Fruit fly (Drosophila melanogaster) whole organism, pupa: ENCODE data around the gene CG11000.

Source experiments
- CG10348 ChIP-seq: fragments of 200-800 bp; sonication (Bioruptor generic); IDR thresholded peaks from 2 replicates; pipeline ENCODE4 v1.3.6; 2022; ENCODE audit warnings: missing biosample characterization, missing genetic modification characterization
- CG12605 ChIP-seq: fragments of 200-800 bp; sonication (Bioruptor generic); IDR thresholded peaks from 2 replicates; pipeline ENCODE4 v1.3.6; 2022; ENCODE audit warnings: missing biosample characterization, missing genetic modification characterization
- CG13204 ChIP-seq: fragments of 200-800 bp; sonication (Bioruptor generic); optimal IDR thresholded peaks from 2 replicates; lab custom pipeline; 2018; ENCODE audit warnings: missing biosample characterization, mild to moderate bottlenecking, missing genetic modification characterization, moderate library complexity
- CG17806 ChIP-seq: fragments of 200-800 bp; sonication (Bioruptor generic); optimal IDR thresholded peaks from 2 replicates; lab custom pipeline; 2018; ENCODE audit warnings: missing biosample characterization, mild to moderate bottlenecking, missing genetic modification characterization, moderate library complexity
- CG32121 ChIP-seq: fragments of 200-800 bp; sonication (Bioruptor generic); IDR thresholded peaks from 2 replicates; pipeline ENCODE4 v1.3.6; 2022; ENCODE audit warnings: missing biosample characterization, missing genetic modification characterization
- CG34367 ChIP-seq: fragments of 200-800 bp; sonication (Bioruptor generic); optimal IDR thresholded peaks from 2 replicates; lab custom pipeline; 2018; ENCODE audit warnings: missing biosample characterization, mild to moderate bottlenecking, missing genetic modification characterization
- EcR ChIP-seq: fragments of 200-800 bp; sonication (Bioruptor generic); optimal IDR thresholded peaks from 3 replicates; lab custom pipeline; 2019; ENCODE audit warnings: missing biosample characterization, missing genetic modification characterization, mild to moderate bottlenecking, moderate library complexity, missing genetic modification reagents
- Ets98B ChIP-seq: fragments of 200-800 bp; sonication (Bioruptor generic); IDR thresholded peaks from 2 replicates; pipeline ENCODE4 v1.3.6; 2022; ENCODE audit warnings: missing biosample characterization, missing genetic modification characterization
- Pif1A ChIP-seq: fragments of 200-800 bp; sonication (Bioruptor generic); optimal IDR thresholded peaks from 3 replicates; lab custom pipeline; 2016; ENCODE audit warnings: missing biosample characterization, missing genetic modification characterization
- Pif1B ChIP-seq: fragments of 200-800 bp; sonication (Bioruptor generic); optimal IDR thresholded peaks from 3 replicates; lab custom pipeline; 2016; ENCODE audit warnings: missing biosample characterization, missing genetic modification characterization
- Snoo ChIP-seq: fragments of 200-800 bp; sonication (Bioruptor generic); optimal IDR thresholded peaks from 3 replicates; lab custom pipeline; 2017; ENCODE audit warnings: missing biosample characterization, mild to moderate bottlenecking, missing genetic modification characterization, inconsistent platforms
- fd96Ca ChIP-seq: fragments of 200-800 bp; sonication (Bioruptor generic); IDR thresholded peaks from 3 replicates; pipeline ENCODE4 v1.3.6; 2022; ENCODE audit warnings: missing biosample characterization, missing genetic modification characterization
- rn ChIP-seq: fragments of 200-800 bp; sonication (Bioruptor generic); IDR thresholded peaks from 2 replicates; pipeline ENCODE4 v1.3.6; 2022; ENCODE audit warnings: missing biosample characterization, missing genetic modification characterization

- TF ChIP-seq CG32121 (GFP tag; lab: Robert Waterston, UW) (no peak), CG10348 (GFP tag; lab: Robert Waterston, UW) (no peak), CG13204 (GFP tag; lab: Kevin White, UChicago) (no peak), Ets98B (GFP tag; lab: Robert Waterston, UW) (no peak), Snoo (tag; lab: Kevin White, UChicago) (no peak), fd96Ca (GFP tag; lab: Robert Waterston, UW) (no peak), CG34367 (tag; lab: Kevin White, UChicago) (no peak), CG12605 (GFP tag; lab: Robert Waterston, UW) (no peak), Pif1A (GFP tag; lab: Kevin White, UChicago) (no peak), Pif1B (GFP tag; lab: Kevin White, UChicago) (no peak), EcR (GFP tag; lab: Kevin White, UChicago) (no peak), CG17806 (tag; lab: Kevin White, UChicago) (no peak), rn (GFP tag; lab: Robert Waterston, UW) (no peak)
These were observed 58.6 kb downstream of the CG11000 start for dm6 chr3R:5860736-5861217.
